Fruit fly (Drosophila melanogaster): ENCODE data around the gene CG33169.
A peak's percentile ranks its signal among the peaks of the same experiment; 100 is the strongest.

Gene CG33169

DNA sequence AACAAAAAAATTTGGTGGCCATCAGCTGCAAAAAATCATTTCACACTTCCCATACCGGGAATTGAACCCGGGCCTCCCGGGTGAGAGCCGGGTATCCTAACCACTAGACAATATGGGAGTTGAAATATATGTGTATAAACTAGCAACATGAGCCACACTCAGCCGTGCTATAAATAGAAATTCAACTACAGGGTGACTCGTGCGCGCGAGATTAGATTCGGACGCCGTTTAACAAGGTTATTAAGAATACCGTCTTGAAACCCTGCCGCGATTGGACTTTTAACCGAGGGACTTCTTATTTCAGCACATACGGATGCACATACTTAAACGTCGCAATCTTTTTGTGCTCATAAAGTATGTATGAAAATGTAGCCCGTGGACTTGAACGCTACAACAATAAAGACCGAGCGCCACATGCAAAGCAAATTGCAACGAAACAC is 16.0 kb upstream of the CG33169 start:
- no peak for TF ChIP-seq noc (tag; optimal IDR thresholded peaks at IDR 0.05)

DNA sequence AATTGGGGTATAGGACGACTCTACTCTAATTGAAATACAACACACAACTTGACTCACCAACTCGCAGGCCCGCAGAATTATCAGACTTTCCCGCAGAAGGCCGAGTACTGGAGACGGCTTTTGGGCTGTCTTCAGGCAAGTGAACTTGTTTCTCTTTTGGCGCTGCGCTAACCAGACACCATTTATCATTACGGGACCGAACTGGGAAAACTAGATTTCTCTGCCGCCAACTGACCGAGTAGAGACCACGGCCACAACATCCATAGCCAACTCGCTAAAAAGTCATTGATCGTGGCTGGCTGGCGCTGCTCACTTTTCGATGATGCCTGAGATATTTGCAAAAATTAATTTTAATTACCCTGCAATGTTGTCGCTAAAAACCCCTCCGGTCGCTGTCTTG is 14.7 kb upstream of the CG33169 start:
- no peak for TF ChIP-seq noc (tag; optimal IDR thresholded peaks at IDR 0.05)

DNA sequence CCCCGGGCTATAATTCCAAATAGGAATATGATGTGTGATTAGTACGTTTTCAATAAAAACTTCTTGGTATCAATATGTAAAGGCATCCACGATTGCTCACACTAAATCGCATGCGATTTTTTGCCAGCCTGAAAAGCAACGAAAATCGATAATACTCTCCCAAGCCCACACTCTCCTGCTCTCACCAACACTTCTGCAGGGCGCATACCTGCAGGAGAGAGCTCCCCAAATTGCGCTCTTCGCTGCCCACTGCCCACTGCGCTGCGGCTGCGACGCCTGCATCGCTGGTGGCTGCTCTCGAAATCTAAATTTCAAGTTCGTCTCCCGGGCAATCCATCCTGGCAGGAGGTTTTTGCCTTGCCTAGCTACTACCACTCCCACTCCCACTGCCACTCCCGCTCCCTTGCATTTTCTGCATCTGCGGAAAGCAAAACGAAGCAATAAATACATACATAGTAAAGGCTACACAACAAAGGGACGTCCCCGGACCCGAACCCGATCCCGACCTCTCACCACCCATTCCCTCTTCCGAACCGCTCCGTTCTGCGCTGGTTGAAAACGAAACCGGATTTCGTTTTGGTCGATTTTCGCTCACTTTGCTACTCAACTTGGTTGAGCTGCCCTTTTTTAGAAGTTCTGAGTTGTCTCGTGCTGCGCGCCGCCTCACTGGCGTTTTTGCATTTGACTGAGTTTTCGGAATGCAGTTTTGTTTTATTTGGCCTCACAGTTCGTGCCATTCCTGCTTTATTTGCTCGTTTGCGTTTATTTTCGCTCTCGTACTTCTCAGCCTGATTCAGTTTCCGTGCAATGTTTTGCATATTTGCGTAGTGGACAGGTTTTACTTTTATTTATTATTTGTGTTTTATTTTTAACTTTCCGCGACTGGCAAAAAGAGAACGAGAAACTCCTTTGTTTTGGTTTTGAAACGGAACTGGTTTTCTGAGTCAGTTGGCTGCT is 12.2 kb upstream of the CG33169 start:
- no peak for TF ChIP-seq noc (tag; optimal IDR thresholded peaks at IDR 0.05)

DNA sequence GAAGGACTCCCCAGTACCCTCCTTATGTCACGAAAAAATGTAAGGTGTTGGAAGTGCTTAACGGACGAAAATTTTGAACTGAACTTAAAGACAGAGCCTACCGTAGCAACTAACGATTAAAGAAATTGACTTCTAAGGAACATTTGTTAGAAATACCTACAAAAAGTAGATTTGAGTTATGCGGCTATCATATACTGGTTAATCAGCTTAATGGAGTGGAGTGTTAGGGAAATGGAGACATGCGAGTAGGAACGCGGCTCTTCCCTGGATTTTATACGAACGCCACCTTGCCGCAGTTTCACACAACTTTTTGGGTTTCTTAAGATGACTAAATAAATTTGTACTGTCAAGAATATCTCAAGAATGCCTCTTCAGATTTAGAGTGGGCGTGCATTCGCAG is 10.3 kb upstream of the CG33169 start, which contains the start of gene CG32462:
Gene CG32462, minus strand, starts transcription at position 101 of the 400 bp plus-strand sequence.
- no peak for TF ChIP-seq noc (tag; optimal IDR thresholded peaks at IDR 0.05)

DNA sequence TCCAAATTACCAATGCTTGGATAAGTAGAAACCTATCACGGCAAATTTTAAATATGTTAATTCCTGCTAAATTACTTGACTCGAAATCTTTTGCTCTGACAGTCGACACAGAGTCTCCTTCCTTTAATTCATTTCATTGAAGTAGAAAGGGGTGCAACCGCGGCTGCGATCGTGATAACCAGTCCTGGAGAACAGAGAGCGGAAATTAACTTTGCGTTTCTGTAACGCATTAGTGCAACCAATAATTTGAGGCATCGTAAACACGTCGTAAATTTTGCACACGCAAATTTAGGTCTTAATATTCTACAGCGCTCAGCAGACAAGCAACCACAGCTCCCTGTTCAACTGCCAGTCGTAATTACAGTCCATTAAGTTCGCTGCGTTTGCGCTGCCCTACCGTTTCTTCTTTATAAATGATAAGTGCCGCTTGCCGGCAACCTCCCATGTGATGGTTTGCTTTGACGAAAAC is 7.6 kb upstream of the CG33169 start, which contains the start of gene CG32459:
Gene CG32459, minus strand, starts transcription at position 51 of the 469 bp plus-strand sequence.
- no peak for TF ChIP-seq noc (tag; optimal IDR thresholded peaks at IDR 0.05)

DNA sequence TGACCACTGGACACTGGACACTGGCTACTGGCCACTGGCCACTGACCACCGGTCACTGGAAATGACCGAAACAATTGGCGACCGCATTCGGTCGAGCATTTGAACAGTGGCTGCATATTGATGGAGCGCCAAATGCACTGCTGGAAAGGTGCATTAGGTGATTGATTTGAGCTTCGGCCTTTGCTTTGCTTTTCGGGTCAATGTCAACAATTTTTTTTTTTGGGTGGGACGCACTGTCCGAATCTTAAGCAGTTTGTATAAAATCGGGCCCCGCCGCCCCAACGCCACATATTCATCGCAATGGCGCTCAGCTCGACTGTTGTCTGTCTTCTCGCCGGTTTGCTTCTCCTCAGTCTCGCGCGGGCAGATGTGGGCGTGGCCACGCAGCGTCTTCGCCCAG is 3.2 kb upstream of the CG33169 start, which contains the start of gene CG13239:
Gene CG13239, plus strand, starts transcription at position 301 of the 400 bp plus-strand sequence.
- TF ChIP-seq noc (tag; optimal IDR thresholded peaks at IDR 0.05) = no peak

DNA sequence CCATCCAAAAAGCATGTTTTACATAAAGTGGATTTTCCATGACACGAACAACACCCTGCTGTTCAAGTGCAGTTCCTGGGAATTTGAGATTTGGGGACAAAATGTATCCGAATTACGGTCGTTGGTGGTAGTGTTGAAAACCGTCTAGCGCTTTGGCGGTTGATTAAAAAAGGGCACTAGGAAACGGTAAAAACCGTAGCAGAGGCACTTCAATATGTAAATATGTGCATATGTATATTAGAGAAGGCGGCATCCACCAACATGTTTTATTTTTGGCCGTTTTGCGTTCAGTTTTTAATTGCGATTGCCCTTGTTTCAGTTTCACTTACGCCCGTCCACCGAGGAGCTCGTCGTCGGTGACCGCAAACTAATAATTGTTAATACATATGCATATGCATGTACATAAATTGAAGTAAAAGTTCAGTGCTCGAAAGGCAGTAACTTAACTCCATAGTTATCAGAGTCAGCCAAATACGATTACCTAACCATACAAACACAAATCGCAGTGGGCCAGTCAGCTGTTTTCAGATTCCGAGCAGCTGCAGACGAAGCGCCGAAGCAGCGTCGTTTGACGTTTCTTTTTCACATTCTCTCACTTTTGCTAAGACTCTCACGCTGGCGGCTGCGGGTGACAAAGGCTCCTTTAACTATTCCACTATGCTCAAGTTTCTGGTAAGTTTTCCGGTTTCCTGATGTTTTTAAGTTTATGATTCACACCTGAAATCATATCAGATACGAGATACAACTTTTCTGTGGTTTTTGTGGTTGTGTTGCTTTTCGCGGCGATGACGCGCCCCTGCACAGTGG is 793 bp downstream of the CG33169 start, which contains the start of gene CG33170:
Gene CG33170, plus strand, starts transcription at position 347 of the 807 bp plus-strand sequence.
- no peak for TF ChIP-seq noc (tag; optimal IDR thresholded peaks at IDR 0.05)

DNA sequence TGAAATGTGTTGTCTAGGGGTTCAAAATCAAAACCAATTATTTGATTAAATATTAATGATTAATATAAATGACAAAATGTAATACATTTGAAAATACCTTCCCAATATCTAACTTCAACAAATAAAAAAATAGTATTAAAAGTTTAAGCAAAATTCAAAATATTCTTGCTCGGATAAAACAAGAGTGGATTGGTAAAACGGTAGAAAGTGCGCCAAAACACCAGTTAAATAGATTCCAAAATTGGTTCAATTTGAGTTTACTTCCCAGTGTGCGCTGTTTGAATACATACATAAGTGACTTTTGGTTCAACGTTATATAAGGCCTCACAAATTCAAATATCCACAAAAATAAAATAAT is 1.4 kb downstream of the CG33169 start:
- peak; percentile 63 for TF ChIP-seq noc (tag; optimal IDR thresholded peaks at IDR 0.05)

DNA sequence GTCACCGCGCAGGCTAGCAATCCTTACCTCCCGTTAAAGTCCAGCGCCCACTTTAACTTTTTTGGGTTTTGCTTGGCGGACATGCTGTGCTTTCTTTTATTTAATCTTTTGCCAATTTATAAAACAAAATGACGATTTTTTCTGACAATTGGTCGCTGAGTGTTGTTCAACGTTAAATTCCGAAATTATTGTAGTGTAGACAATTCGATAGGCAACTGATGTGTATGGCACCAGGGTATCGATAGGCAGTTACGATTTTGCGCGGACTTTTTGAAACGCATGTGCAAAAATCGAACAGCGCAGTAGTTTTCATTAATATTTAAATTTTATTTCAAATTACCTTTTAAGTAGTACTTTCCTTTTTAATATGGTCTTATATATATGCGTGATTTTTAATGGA is 4.4 kb downstream of the CG33169 start, which contains the start of gene EMC4:
Gene EMC4, minus strand, starts transcription at position 174 of the 400 bp plus-strand sequence.
- peak; percentile 56 for TF ChIP-seq noc (tag; optimal IDR thresholded peaks at IDR 0.05)

DNA sequence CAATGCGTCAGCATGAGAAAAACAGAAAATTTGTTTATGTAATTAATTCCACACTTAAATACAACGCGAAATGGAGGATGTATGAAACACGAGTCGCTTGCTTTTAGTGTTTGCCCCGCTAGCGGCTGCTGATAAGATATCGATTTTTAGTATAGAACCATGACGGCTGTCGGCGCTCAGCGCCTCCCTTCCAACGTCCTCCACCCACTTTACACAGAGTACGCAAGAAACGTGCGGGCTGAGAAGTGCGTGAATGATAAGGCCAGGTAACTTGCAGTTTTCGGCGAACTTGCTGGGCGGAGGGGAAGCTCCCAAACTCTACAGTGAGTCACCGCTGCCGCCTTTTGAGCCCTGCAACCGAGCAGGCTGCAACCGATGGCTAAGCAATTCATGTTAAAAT is 6.7 kb downstream of the CG33169 start:
- no peak for TF ChIP-seq noc (tag; optimal IDR thresholded peaks at IDR 0.05)

DNA sequence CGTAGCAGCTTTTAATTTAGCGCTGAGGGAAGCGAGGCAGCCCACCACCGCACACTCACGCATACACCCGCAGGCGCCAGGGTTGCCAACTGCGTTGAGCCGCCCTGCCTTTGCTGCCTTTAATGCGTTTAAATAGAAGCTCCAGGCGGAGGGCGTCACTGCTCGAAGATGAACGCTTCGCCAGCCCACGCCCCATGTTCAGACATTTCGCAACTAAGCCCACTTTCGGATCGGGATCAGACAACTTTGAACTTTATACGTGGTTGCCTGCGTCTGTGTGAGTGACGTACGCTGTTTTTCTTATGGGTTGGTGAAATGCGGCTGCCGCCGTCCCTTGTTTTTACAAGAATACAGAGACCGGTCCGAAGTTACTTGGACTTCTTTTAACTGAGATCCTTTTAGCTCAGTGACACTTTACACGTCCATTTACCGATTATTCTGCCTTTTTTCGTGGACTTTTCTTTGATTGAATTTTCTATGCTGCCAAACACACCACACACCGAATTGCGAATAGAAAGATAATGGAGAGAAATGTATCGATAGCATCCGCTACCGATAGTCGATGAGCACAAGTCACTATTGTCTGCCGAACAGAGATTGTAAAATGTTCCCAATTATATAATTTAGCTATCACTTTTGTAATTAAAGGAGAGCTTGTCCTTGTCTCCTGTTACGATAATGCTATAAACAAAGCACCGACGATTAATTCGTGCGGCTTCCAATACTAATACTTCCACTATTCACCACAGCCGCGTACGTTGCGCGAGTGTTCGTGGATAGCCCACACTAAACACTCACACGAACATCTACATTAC is 7.6 kb downstream of the CG33169 start:
- TF ChIP-seq noc (tag; optimal IDR thresholded peaks at IDR 0.05) = peak; percentile 12

DNA sequence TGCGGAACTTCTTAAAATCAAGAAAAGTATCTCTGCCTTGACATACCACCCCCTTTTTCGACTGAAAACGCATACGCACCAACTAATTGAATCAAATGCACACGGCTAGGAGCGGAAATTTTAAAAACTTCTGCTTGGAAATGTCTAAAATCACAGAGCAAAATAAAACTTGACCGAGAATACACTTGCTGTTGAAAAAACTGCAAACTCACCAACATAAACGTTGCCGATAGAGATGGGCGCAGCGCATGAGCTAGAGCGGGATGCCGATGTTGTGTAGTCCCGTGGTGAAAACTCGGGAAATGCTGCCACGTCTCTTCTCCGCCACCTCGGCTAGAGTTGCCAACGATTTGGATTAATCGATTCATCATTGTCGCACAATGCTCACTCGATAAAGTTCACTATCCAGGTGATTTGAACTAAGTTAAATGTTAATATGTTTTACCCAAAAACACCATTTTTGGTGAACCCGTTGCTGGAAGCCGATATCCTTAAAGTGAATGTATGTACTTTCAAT is 8.2 kb downstream of the CG33169 start, which contains the start of the genes CG11109 and Arf1:
Gene CG11109, plus strand, starts transcription at position 356 of the 517 bp plus-strand sequence.
Gene Arf1, minus strand, starts transcription at position 387 of the 517 bp plus-strand sequence.
- peak; percentile 32 for TF ChIP-seq noc (tag; optimal IDR thresholded peaks at IDR 0.05)

DNA sequence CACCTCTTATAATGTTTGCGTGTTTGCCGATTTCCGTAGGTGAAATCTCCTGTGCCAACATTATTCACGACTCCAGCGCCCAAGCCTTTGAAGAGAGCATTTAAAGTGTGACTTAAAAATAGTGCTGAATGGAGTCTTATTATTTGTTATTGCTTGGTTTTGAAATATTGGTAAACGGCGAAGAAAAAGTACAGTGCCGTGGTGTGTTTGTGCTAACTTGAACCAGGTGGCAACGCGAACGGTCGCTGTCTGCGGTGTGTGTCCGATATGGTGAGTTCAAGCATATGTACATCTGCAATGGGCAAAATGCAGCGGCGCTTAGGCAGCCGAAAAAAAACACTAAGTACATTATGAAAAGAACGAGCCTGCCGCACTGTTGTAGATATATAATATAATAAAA is 14.3 kb downstream of the CG33169 start:
- no peak for TF ChIP-seq noc (tag; optimal IDR thresholded peaks at IDR 0.05)

DNA sequence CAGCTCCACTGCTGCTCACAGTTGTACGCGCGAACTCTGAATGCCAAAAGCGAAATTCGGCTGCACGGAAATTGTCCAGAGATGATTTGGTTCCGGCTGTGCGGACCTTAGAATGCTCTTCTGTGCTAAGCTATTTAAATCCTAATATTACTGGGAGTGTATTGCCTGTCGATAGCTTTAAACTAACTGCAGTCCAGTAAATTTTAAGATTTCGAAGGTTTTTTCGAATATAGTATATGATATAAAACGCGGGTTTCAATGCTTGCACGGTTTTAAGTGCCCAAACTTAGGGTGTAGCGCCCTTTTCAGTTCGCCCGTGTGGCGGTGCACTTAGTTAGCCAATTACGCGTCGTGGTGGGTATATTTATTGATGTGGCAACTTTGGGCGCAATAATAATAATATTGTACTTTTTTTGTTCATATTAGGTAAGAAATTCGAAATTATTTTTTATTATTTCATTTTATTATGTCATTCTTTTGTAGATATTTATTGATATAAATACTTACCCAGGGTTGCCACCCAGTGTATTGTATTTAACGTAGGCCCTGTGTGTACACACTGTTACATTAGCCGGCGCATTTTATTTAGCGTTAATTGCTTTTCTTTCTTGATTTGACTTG is 15.2 kb downstream of the CG33169 start, which contains the start of the genes Chro and Ssl1:
Gene Chro, minus strand, starts transcription at position 262 of the 621 bp plus-strand sequence.
Gene Ssl1, plus strand, starts transcription at position 367 of the 621 bp plus-strand sequence.
- TF ChIP-seq noc (tag; optimal IDR thresholded peaks at IDR 0.05) = peak; percentile 100
